Worm (Caenorhabditis elegans) whole organism, L4 larva: ENCODE results near the gene clec-219.

Experiments used
- F49E8.2 ChIP-seq: sonication (generic microtip); optimal IDR thresholded peaks from 2 replicates; lab custom pipeline; 2016; ENCODE audit warnings: missing compliant biosample characterization, mild to moderate bottlenecking, missing genetic modification characterization, borderline replicate concordance
- Y5F2A.4 ChIP-seq: fragments of 200-800 bp; sonication (Bioruptor generic); optimal IDR thresholded peaks from 2 replicates; lab custom pipeline; 2018; ENCODE audit warnings: mild to moderate bottlenecking, missing genetic modification characterization, missing compliant biosample characterization
- daf-12 ChIP-seq: fragments of 150-350 bp; optimal IDR thresholded peaks from 2 replicates; lab custom pipeline; 2014; ENCODE audit warnings: missing biosample characterization, missing genetic modification reagents, missing genetic modification characterization
- daf-8 ChIP-seq: fragments of 200-800 bp; sonication (Bioruptor generic); IDR thresholded peaks from 2 replicates; pipeline ENCODE4 v1.3.6; 2022; ENCODE audit warnings: missing genetic modification characterization, missing compliant biosample characterization
- dpl-1 ChIP-seq: fragments of 150-350 bp; optimal IDR thresholded peaks from 2 replicates; lab custom pipeline; 2014; ENCODE audit warnings: missing biosample characterization, missing genetic modification reagents, missing genetic modification characterization
- lin-13 ChIP-seq: fragments of 150-350 bp; optimal IDR thresholded peaks from 2 replicates; lab custom pipeline; 2014; ENCODE audit warnings: missing biosample characterization, missing genetic modification reagents, missing genetic modification characterization
- lin-29 ChIP-seq: fragments of 200-800 bp; sonication (Bioruptor generic); IDR thresholded peaks from 2 replicates; pipeline ENCODE4 v1.3.6; 2022; ENCODE audit warnings: missing genetic modification reagents, missing genetic modification characterization, missing compliant biosample characterization
- nhr-11 ChIP-seq: fragments of 150-350 bp; optimal IDR thresholded peaks from 2 replicates; lab custom pipeline; 2014; ENCODE audit warnings: missing biosample characterization, missing genetic modification characterization
- set-16 ChIP-seq: fragments of 200-800 bp; sonication (Bioruptor generic); IDR thresholded peaks from 2 replicates; pipeline ENCODE4 v1.3.6; 2022; ENCODE audit warnings: missing genetic modification reagents, missing genetic modification characterization, missing compliant biosample characterization
- ztf-7 ChIP-seq: fragments of 150-350 bp; optimal IDR thresholded peaks from 2 replicates; lab custom pipeline; 2014; ENCODE audit warnings: missing biosample characterization, missing genetic modification characterization

ce11 chrV:8291764-8292163, 26.5 kb upstream of the clec-219 start, which contains the start of gene srg-33:
- TF ChIP-seq ztf-7: no peak
- TF ChIP-seq daf-8 (GFP tag; lab: Robert Waterston, UW): no peak
- TF ChIP-seq F49E8.2 (tag; lab: Kevin White, UChicago): no peak
- no peak for TF ChIP-seq set-16 (GFP tag; lab: Robert Waterston, UW)
- TF ChIP-seq lin-29: no peak
- no peak for TF ChIP-seq Y5F2A.4 (GFP tag; lab: Kevin White, UChicago)
- TF ChIP-seq lin-13: no peak
- TF ChIP-seq nhr-11 (tag; lab: Kevin White, UChicago): no peak
- TF ChIP-seq dpl-1 (GFP tag; lab: Kevin White, UChicago): no peak
- TF ChIP-seq daf-12 (tag; lab: Kevin White, UChicago): no peak
